Fruit fly (Drosophila melanogaster): ENCODE data around the gene CG46525.

CG46525 gene

dm6 chr3L:17474711-17475451 is at the start of gene CG46525, which contains the start of gene UQCR-Q:
TSS of gene CG46525 (plus strand) at chr3L:17475220.
TSS of gene UQCR-Q (plus strand) at chr3L:17474761.
- TF ChIP-seq CG17801 (GFP tag; optimal IDR thresholded peaks at IDR 0.05; ENCODE audit: partially characterized antibody), result peak; percentile 3

- TF ChIP-seq CG17801 (GFP tag; optimal IDR thresholded peaks at IDR 0.05; ENCODE audit: partially characterized antibody), result peak; percentile 18
Measured at dm6 chr3L:17427013-17427412, 48.0 kb upstream of the CG46525 start, which contains the start of gene Polr3G. TSS of gene Polr3G (minus strand) at chr3L:17427130.

- peak; percentile 74 for TF ChIP-seq CG17801 (GFP tag; optimal IDR thresholded peaks at IDR 0.05; ENCODE audit: partially characterized antibody)
Measured at dm6 chr3L:17428779-17429178, 46.2 kb upstream of the CG46525 start, which contains the start of gene Gorab. TSS of gene Gorab (minus strand) at chr3L:17428836.

dm6 chr3L:17430390-17430789 is 44.6 kb upstream of the CG46525 start:
- TF ChIP-seq CG17801 (GFP tag; optimal IDR thresholded peaks at IDR 0.05; ENCODE audit: partially characterized antibody), result no peak

dm6 chr3L:17430957-17431585 is 43.9 kb upstream of the CG46525 start:
- TF ChIP-seq CG17801 (GFP tag; optimal IDR thresholded peaks at IDR 0.05; ENCODE audit: partially characterized antibody), result no peak

- TF ChIP-seq CG17801 (GFP tag; optimal IDR thresholded peaks at IDR 0.05; ENCODE audit: partially characterized antibody), result no peak
Measured at dm6 chr3L:17432947-17433346, 42.1 kb upstream of the CG46525 start, which contains the start of gene frc. TSS of gene frc (minus strand) at chr3L:17433190.

- peak; percentile 92 for TF ChIP-seq CG17801 (GFP tag; optimal IDR thresholded peaks at IDR 0.05; ENCODE audit: partially characterized antibody)
Measured at dm6 chr3L:17433555-17433954, 41.5 kb upstream of the CG46525 start, which contains the start of the genes Coq4 and CG32176. TSS of gene Coq4 (minus strand) at chr3L:17433621. TSS of gene CG32176 (plus strand) at chr3L:17433868.

- TF ChIP-seq CG17801 (GFP tag; optimal IDR thresholded peaks at IDR 0.05; ENCODE audit: partially characterized antibody), result no peak
Measured at dm6 chr3L:17436331-17436730, 38.7 kb upstream of the CG46525 start, which contains the start of gene CG12229. TSS of gene CG12229 (minus strand) at chr3L:17436431.

- TF ChIP-seq CG17801 (GFP tag; optimal IDR thresholded peaks at IDR 0.05; ENCODE audit: partially characterized antibody), result no peak
Measured at dm6 chr3L:17438872-17439495, 36.0 kb upstream of the CG46525 start, which contains the start of gene CG18265. TSS of gene CG18265 (plus strand) at chr3L:17439401.

- no peak for TF ChIP-seq CG17801 (GFP tag; optimal IDR thresholded peaks at IDR 0.05; ENCODE audit: partially characterized antibody)
Measured at dm6 chr3L:17441602-17442001, 33.4 kb upstream of the CG46525 start.

- no peak for TF ChIP-seq CG17801 (GFP tag; optimal IDR thresholded peaks at IDR 0.05; ENCODE audit: partially characterized antibody)
Measured at dm6 chr3L:17444569-17444968, 30.5 kb upstream of the CG46525 start.

dm6 chr3L:17445629-17446431 is 29.2 kb upstream of the CG46525 start:
- TF ChIP-seq CG17801 (GFP tag; optimal IDR thresholded peaks at IDR 0.05; ENCODE audit: partially characterized antibody), result no peak

- no peak for TF ChIP-seq CG17801 (GFP tag; optimal IDR thresholded peaks at IDR 0.05; ENCODE audit: partially characterized antibody)
Measured at dm6 chr3L:17447881-17448280, 27.1 kb upstream of the CG46525 start.

- no peak for TF ChIP-seq CG17801 (GFP tag; optimal IDR thresholded peaks at IDR 0.05; ENCODE audit: partially characterized antibody)
Measured at dm6 chr3L:17457695-17458242, 17.3 kb upstream of the CG46525 start.

Data from ovary, adult (tissue).